Worm (Caenorhabditis elegans): ENCODE results near the gene C38C10.3.

C38C10.3 gene

DNA sequence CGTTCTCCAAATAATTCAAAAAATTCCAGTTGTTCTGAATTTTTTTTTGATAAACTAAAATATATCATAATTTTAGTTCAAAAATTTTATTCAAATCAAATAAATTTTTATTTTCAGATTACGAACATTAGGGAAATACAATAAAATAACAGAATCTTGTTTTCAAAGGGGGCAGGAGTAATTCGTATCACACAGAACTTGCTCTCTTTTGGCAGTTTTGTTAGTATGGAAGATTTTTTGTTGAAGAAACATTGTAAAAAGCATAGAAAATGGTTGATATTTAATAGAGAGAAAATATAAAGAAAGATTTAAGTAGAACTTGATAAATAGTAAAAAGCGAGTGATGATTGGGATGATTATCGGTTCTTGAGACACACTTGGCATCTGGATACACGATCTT lies 48.6 kb downstream of the C38C10.3 start:
- no peak for TF ChIP-seq unc-3 (GFP tag; conservative IDR thresholded peaks at IDR 0.05)
- TF ChIP-seq unc-3 (tag; optimal IDR thresholded peaks at IDR 0.05): no peak
- TF ChIP-seq hlh-8 (tag; optimal IDR thresholded peaks at IDR 0.05): no peak

DNA sequence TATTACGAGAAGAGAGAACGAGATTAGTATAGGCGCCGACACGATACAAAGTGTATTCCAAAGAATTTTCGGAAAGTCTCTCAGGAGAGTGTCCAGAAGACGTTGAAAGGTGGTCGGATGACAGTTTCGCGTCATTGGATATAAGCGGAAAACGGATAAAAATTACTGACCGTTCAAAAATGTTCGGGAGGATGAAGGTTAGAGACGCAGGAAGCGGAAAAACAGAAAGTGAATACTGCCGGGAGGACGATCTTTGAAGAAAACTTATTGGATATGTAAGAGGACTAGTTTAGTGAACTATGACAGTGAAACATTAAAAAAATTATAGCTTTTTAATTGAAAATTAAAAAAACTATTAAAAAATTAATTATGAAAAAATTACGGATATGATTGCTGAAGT lies 50.4 kb downstream of the C38C10.3 start:
- TF ChIP-seq unc-42 (tag; optimal IDR thresholded peaks at IDR 0.05): no peak

- TF ChIP-seq pag-3 (tag; optimal IDR thresholded peaks at IDR 0.05; ENCODE audit: borderline replicate concordance) (no peak), sox-4 (tag; optimal IDR thresholded peaks at IDR 0.05) (no peak), ama-1 (optimal IDR thresholded peaks at IDR 0.05) (no peak), C08G9.2 (tag; optimal IDR thresholded peaks at IDR 0.05) (no peak), ceh-34 (tag; optimal IDR thresholded peaks at IDR 0.05) (no peak), che-1 (tag; optimal IDR thresholded peaks at IDR 0.05) (no peak), T23F11.4 (GFP tag; optimal IDR thresholded peaks at IDR 0.05) (no peak), pha-2 (tag; optimal IDR thresholded peaks at IDR 0.05) (no peak), unc-42 (tag; optimal IDR thresholded peaks at IDR 0.05) (no peak), sdc-2 (tag; optimal IDR thresholded peaks at IDR 0.05) (no peak), ceh-14 (tag; optimal IDR thresholded peaks at IDR 0.05) (no peak), pax-1 (tag; optimal IDR thresholded peaks at IDR 0.05) (no peak)
Measured at ce11 chrIII:9334174-9334573, 51.3 kb downstream of the C38C10.3 start, which contains the start of gene elo-4. Gene elo-4, minus strand, starts transcription at chrIII:9334274.
